Worm (Caenorhabditis elegans): ENCODE results near the gene F52E1.2.
A peak's percentile ranks its signal among the peaks of the same experiment; 100 is the strongest.

F52E1.2 gene

ce11 chrV:8415113-8415530 lies 4.7 kb downstream of the F52E1.2 start:
- TF ChIP-seq lin-40 (tag; optimal IDR thresholded peaks at IDR 0.05), result no peak
- TF ChIP-seq gei-17 (GFP tag; optimal IDR thresholded peaks at IDR 0.05), result no peak
- TF ChIP-seq let-526 (GFP tag; IDR thresholded peaks at IDR 0.05), result no peak
- no peak for TF ChIP-seq madf-8 (GFP tag; conservative IDR thresholded peaks at IDR 0.05)
- no peak for TF ChIP-seq ztf-25 (GFP tag; IDR thresholded peaks at IDR 0.05)
- no peak for TF ChIP-seq ZK185.1 (tag; optimal IDR thresholded peaks at IDR 0.05; ENCODE audit: poor library complexity, severe bottlenecking)
- peak in 1 of 2 experiments; percentile 2 for TF ChIP-seq rec-8 (tag; optimal IDR thresholded peaks at IDR 0.05)
- no peak for TF ChIP-seq F23B12.7 (tag; optimal IDR thresholded peaks at IDR 0.05; ENCODE audit: insufficient read depth)
- peak; percentile 75 for TF ChIP-seq D2030.7 (GFP tag; IDR thresholded peaks at IDR 0.05)
- TF ChIP-seq zfh-2 (GFP tag; conservative IDR thresholded peaks at IDR 0.05), result no peak
- TF ChIP-seq zim-3 (tag; optimal IDR thresholded peaks at IDR 0.05), result no peak
- no peak for TF ChIP-seq mxl-1 (tag; optimal IDR thresholded peaks at IDR 0.05)
- 0 out of 2 replicates have a peak, but pooled peaks have one; percentile 36 for TF ChIP-seq B0019.2 (GFP tag; conservative IDR thresholded peaks at IDR 0.05)
- TF ChIP-seq aptf-3 (GFP tag; IDR thresholded peaks at IDR 0.05), result 0 out of 2 replicates have a peak, but pooled peaks have one; percentile 11
- TF ChIP-seq tlf-1 (GFP tag; optimal IDR thresholded peaks at IDR 0.05), result peak; percentile 83
- TF ChIP-seq lir-1 (GFP tag; conservative IDR thresholded peaks at IDR 0.05), result no peak
- TF ChIP-seq ceh-91 (GFP tag; IDR thresholded peaks at IDR 0.05), result no peak
- no peak for TF ChIP-seq hlh-26 (GFP tag; conservative IDR thresholded peaks at IDR 0.05)
- no peak for TF ChIP-seq somi-1 (GFP tag; optimal IDR thresholded peaks at IDR 0.05)
- 0 out of 2 replicates have a peak, but pooled peaks have one; percentile 9 for TF ChIP-seq hmg-20 (GFP tag; IDR thresholded peaks at IDR 0.05)
- TF ChIP-seq attf-3 (GFP tag; conservative IDR thresholded peaks at IDR 0.05), result no peak
- peak; percentile 69 for TF ChIP-seq F33H1.4 (GFP tag; IDR thresholded peaks at IDR 0.05)
- TF ChIP-seq ets-4 (GFP tag; optimal IDR thresholded peaks at IDR 0.05), result no peak
- TF ChIP-seq hlh-12 (tag; optimal IDR thresholded peaks at IDR 0.05), result no peak
- no peak for TF ChIP-seq ama-1 (optimal IDR thresholded peaks at IDR 0.05)
- TF ChIP-seq ama-1 (GFP tag; optimal IDR thresholded peaks at IDR 0.05), result peak in 1 of 2 experiments; percentile 33
- TF ChIP-seq xnd-1 (tag; optimal IDR thresholded peaks at IDR 0.05), result peak; percentile 68
- TF ChIP-seq nhr-80 (tag; optimal IDR thresholded peaks at IDR 0.05), result no peak
- peak; percentile 91; the same call in 1 of the 2 replicates for TF ChIP-seq ceh-58 (GFP tag; IDR thresholded peaks at IDR 0.05)
- TF ChIP-seq nfya-2 (GFP tag; IDR thresholded peaks at IDR 0.05), result 0 out of 2 replicates have a peak, but pooled peaks have one; percentile 5
- no peak for TF ChIP-seq mel-28 (tag; optimal IDR thresholded peaks at IDR 0.05; ENCODE audit: borderline replicate concordance)
- TF ChIP-seq akir-1 (GFP tag; optimal IDR thresholded peaks at IDR 0.05), result no peak
- TF ChIP-seq ceh-40 (GFP tag; IDR thresholded peaks at IDR 0.05), result no peak
- TF ChIP-seq egrh-3 (GFP tag; IDR thresholded peaks at IDR 0.05), result no peak
- TF ChIP-seq snpc-4 (GFP tag; optimal IDR thresholded peaks at IDR 0.05), result no peak
- peak in 2 of 4 experiments; percentile 44 to 52 for TF ChIP-seq snpc-4 (tag; optimal IDR thresholded peaks at IDR 0.05)
- TF ChIP-seq him-1 (tag; optimal IDR thresholded peaks at IDR 0.05), result peak; percentile 81
- no peak; the same call in 1 of the 2 replicates for TF ChIP-seq C17E4.6 (GFP tag; IDR thresholded peaks at IDR 0.05)
- no peak for TF ChIP-seq ztf-6 (GFP tag; IDR thresholded peaks at IDR 0.05)
- TF ChIP-seq F22D6.2 (tag; optimal IDR thresholded peaks at IDR 0.05), result no peak
- no peak for TF ChIP-seq snpc-1.3 (tag; optimal IDR thresholded peaks at IDR 0.05; ENCODE audit: insufficient read depth)
- TF ChIP-seq aptf-2 (GFP tag; conservative IDR thresholded peaks at IDR 0.05), result no peak
- TF ChIP-seq unc-62 (GFP tag; optimal IDR thresholded peaks at IDR 0.05), result no peak
- TF ChIP-seq nhr-27 (tag; optimal IDR thresholded peaks at IDR 0.05), result no peak
- TF ChIP-seq F39B2.1 (GFP tag; IDR thresholded peaks at IDR 0.05), result peak; percentile 65; the same call in 1 of the 2 replicates
- no peak for TF ChIP-seq madf-10 (tag; optimal IDR thresholded peaks at IDR 0.05)
- no peak for TF ChIP-seq bed-2 (GFP tag; IDR thresholded peaks at IDR 0.05)
- no peak; the same call in 1 of the 2 replicates for TF ChIP-seq C06A6.2 (GFP tag; conservative IDR thresholded peaks at IDR 0.05)
- peak; percentile 86 for TF ChIP-seq madf-3 (GFP tag; IDR thresholded peaks at IDR 0.05)
